Worm (Caenorhabditis elegans) whole organism, L1 larva: ENCODE measurements around the gene cyp-25A3.

Experiments
- C34B4.2 ChIP-seq: sonication (generic microtip); optimal IDR thresholded peaks from 2 replicates; lab custom pipeline; 2017; ENCODE audit warnings: mild to moderate bottlenecking, missing genetic modification characterization, missing compliant biosample characterization
- Y116A8C.19 ChIP-seq: sonication (generic microtip); optimal IDR thresholded peaks from 2 replicates; lab custom pipeline; 2016; ENCODE audit warnings: missing compliant biosample characterization, missing genetic modification characterization, borderline replicate concordance
- alr-1 ChIP-seq: fragments of 200-800 bp; sonication (Bioruptor generic); optimal IDR thresholded peaks from 2 replicates; lab custom pipeline; 2018; ENCODE audit warnings: borderline replicate concordance, mild to moderate bottlenecking, missing genetic modification characterization, missing compliant biosample characterization
- ceh-63 ChIP-seq: fragments of 200-800 bp; sonication (Bioruptor generic); optimal IDR thresholded peaks from 2 replicates; lab custom pipeline; 2018; ENCODE audit warnings: mild to moderate bottlenecking, missing genetic modification characterization, missing compliant biosample characterization
- ceh-8 ChIP-seq: fragments of 200-800 bp; sonication (Bioruptor generic); optimal IDR thresholded peaks from 2 replicates; lab custom pipeline; 2018; ENCODE audit warnings: mild to moderate bottlenecking, missing genetic modification characterization, moderate library complexity, missing compliant biosample characterization
- ceh-82 ChIP-seq, 3 experiments: fragments of 150-350 bp in 1 of 3; sonication (generic microtip) in 2 of 3; optimal IDR thresholded peaks; 2 replicates each; lab custom pipeline; 2014 to 2017; ENCODE audit warnings: missing biosample characterization in 3 of 3, missing genetic modification characterization in 3 of 3
- ceh-88 ChIP-seq: fragments of 200-800 bp; sonication (Bioruptor generic); IDR thresholded peaks from 2 replicates; pipeline ENCODE4 v1.3.6; 2022; ENCODE audit warnings: missing genetic modification characterization, missing compliant biosample characterization
- ceh-90 ChIP-seq: sonication (generic microtip); optimal IDR thresholded peaks from 2 replicates; lab custom pipeline; 2016; ENCODE audit warnings: missing genetic modification characterization, missing compliant biosample characterization
- dsc-1 ChIP-seq: sonication (generic microtip); optimal IDR thresholded peaks from 2 replicates; lab custom pipeline; 2016; ENCODE audit warnings: mild to moderate bottlenecking, missing genetic modification characterization, missing compliant biosample characterization
- efl-1 ChIP-seq, 4 experiments: fragments of 150-350 bp; optimal IDR thresholded peaks in 3 of 4; peaks in 1 of 4; 1 replicate in 1 of 4; 2 replicates in 3 of 4; lab custom pipeline; 2014; ENCODE audit warnings: missing biosample characterization in 2 of 4, missing genetic modification characterization in 2 of 4, missing genetic modification reagents in 2 of 4
- egl-13 ChIP-seq: sonication (generic microtip); optimal IDR thresholded peaks from 2 replicates; lab custom pipeline; 2016; ENCODE audit warnings: missing genotype, missing genetic modification reagents, missing genetic modification characterization, missing compliant biosample characterization
- elt-2 ChIP-seq: sonication (generic microtip); optimal IDR thresholded peaks from 2 replicates; lab custom pipeline; 2016; ENCODE audit warnings: missing genetic modification characterization, mild to moderate bottlenecking, inconsistent platforms, missing compliant biosample characterization, missing genetic modification reagents
- elt-3 ChIP-seq, 6 experiments: fragments of 150-350 bp in 1 of 6; sonication (generic microtip); optimal IDR thresholded peaks; 2 replicates each; lab custom pipeline; 2017 to 2018; ENCODE audit warnings: missing biosample characterization in 6 of 6, missing genetic modification characterization in 6 of 6, inconsistent platforms in 1 of 6
- ets-5 ChIP-seq: fragments of 200-800 bp; sonication (Bioruptor generic); IDR thresholded peaks from 2 replicates; pipeline ENCODE4 v1.3.6; 2022; ENCODE audit warnings: missing genetic modification characterization, missing compliant biosample characterization
- fkh-10 ChIP-seq: sonication (generic microtip); optimal IDR thresholded peaks from 2 replicates; lab custom pipeline; 2017; ENCODE audit warnings: missing biosample characterization, missing genetic modification reagents, missing genetic modification characterization
- fos-1 ChIP-seq: fragments of 150-350 bp; optimal IDR thresholded peaks from 2 replicates; lab custom pipeline; 2014; ENCODE audit warnings: missing biosample characterization, missing genetic modification characterization
- grh-1 ChIP-seq: fragments of 200-800 bp; sonication (Bioruptor generic); IDR thresholded peaks from 2 replicates; pipeline ENCODE4 v1.3.6; 2022; ENCODE audit warnings: missing genetic modification reagents, missing genetic modification characterization, missing compliant biosample characterization
- hlh-17 ChIP-seq: fragments of 200-800 bp; sonication (Bioruptor generic); optimal IDR thresholded peaks from 2 replicates; lab custom pipeline; 2018; ENCODE audit warnings: missing genetic modification characterization, mild to moderate bottlenecking, missing compliant biosample characterization, moderate library complexity, borderline replicate concordance
- hlh-4 ChIP-seq: sonication (generic microtip); optimal IDR thresholded peaks from 2 replicates; lab custom pipeline; 2016; ENCODE audit warnings: mild to moderate bottlenecking, missing genetic modification characterization, missing compliant biosample characterization
- hpl-2 ChIP-seq: fragments of 150-350 bp; optimal IDR thresholded peaks from 2 replicates; lab custom pipeline; 2014; ENCODE audit warnings: missing biosample characterization, missing genetic modification reagents, missing genetic modification characterization
- isw-1 ChIP-seq: fragments of 200-800 bp; sonication (Bioruptor generic); IDR thresholded peaks from 2 replicates; pipeline ENCODE4 v1.3.6; 2022; ENCODE audit warnings: missing genetic modification characterization, missing compliant biosample characterization
- jun-1 ChIP-seq: fragments of 150-350 bp; optimal IDR thresholded peaks from 2 replicates; lab custom pipeline; 2014; ENCODE audit warnings: missing biosample characterization, missing genetic modification reagents, missing genetic modification characterization
- lin-13 ChIP-seq: fragments of 150-350 bp; optimal IDR thresholded peaks from 2 replicates; lab custom pipeline; 2014; ENCODE audit warnings: missing biosample characterization, missing genetic modification reagents, missing genetic modification characterization
- lin-14 ChIP-seq: fragments of 200-800 bp; sonication (Bioruptor generic); optimal IDR thresholded peaks from 2 replicates; lab custom pipeline; 2018; ENCODE audit warnings: mild to moderate bottlenecking, missing genetic modification characterization, moderate library complexity, missing compliant biosample characterization
- lin-15B ChIP-seq: fragments of 150-350 bp; sonication (generic microtip); optimal IDR thresholded peaks from 3 replicates; lab custom pipeline; 2014; ENCODE audit warnings: missing biosample characterization, missing genetic modification characterization
- lin-39 ChIP-seq: fragments of 150-350 bp; optimal IDR thresholded peaks from 2 replicates; lab custom pipeline; 2014; ENCODE audit warnings: missing biosample characterization, missing genetic modification reagents, missing genetic modification characterization
- lir-3 ChIP-seq: sonication (generic microtip); optimal IDR thresholded peaks from 2 replicates; lab custom pipeline; 2016; ENCODE audit warnings: mild to moderate bottlenecking, missing genetic modification characterization, moderate library complexity, missing compliant biosample characterization; ENCODE audit not compliant: poor library complexity
- mab-9 ChIP-seq: fragments of 200-800 bp; sonication (Bioruptor generic); IDR thresholded peaks from 2 replicates; pipeline ENCODE4 v1.3.6; 2022; ENCODE audit warnings: missing genetic modification reagents, missing genetic modification characterization, missing compliant biosample characterization
- mdl-1 ChIP-seq, 2 experiments: fragments of 150-350 bp; optimal IDR thresholded peaks; 2 replicates each; lab custom pipeline; 2014 to 2017; ENCODE audit warnings: missing biosample characterization in 2 of 2, missing genetic modification characterization in 2 of 2, inconsistent platforms in 1 of 2
- mef-2 ChIP-seq: fragments of 150-350 bp; optimal IDR thresholded peaks from 2 replicates; lab custom pipeline; 2014; ENCODE audit warnings: missing biosample characterization, missing genetic modification characterization
- mep-1 ChIP-seq: fragments of 150-350 bp; optimal IDR thresholded peaks from 2 replicates; lab custom pipeline; 2014; ENCODE audit warnings: missing biosample characterization, missing genetic modification characterization
- nhr-11 ChIP-seq: fragments of 150-350 bp; optimal IDR thresholded peaks from 2 replicates; lab custom pipeline; 2014; ENCODE audit warnings: missing biosample characterization, missing genetic modification characterization
- nhr-19 ChIP-seq: fragments of 200-800 bp; sonication (Bioruptor generic); conservative IDR thresholded peaks from 2 replicates; pipeline ENCODE4 v1.3.6; 2022; ENCODE audit warnings: missing genetic modification characterization, missing compliant biosample characterization
- nhr-20 ChIP-seq: sonication (generic microtip); optimal IDR thresholded peaks from 2 replicates; lab custom pipeline; 2016; ENCODE audit warnings: mild to moderate bottlenecking, missing genetic modification characterization, missing compliant biosample characterization
- nhr-237 ChIP-seq: fragments of 150-350 bp; optimal IDR thresholded peaks from 2 replicates; lab custom pipeline; 2014; ENCODE audit warnings: missing biosample characterization, missing genetic modification characterization
- nhr-28 ChIP-seq: fragments of 150-350 bp; optimal IDR thresholded peaks from 2 replicates; lab custom pipeline; 2014; ENCODE audit warnings: missing biosample characterization, missing genetic modification characterization
- nhr-47 ChIP-seq: sonication (generic microtip); optimal IDR thresholded peaks from 2 replicates; lab custom pipeline; 2016; ENCODE audit warnings: mild to moderate bottlenecking, missing genetic modification characterization, moderate library complexity, missing compliant biosample characterization
- nhr-77 ChIP-seq: fragments of 150-350 bp; optimal IDR thresholded peaks from 2 replicates; lab custom pipeline; 2014; ENCODE audit warnings: missing biosample characterization, missing genetic modification characterization
- nhr-84 ChIP-seq: sonication (generic microtip); optimal IDR thresholded peaks from 2 replicates; lab custom pipeline; 2017; ENCODE audit warnings: missing biosample characterization, missing genetic modification characterization
- nhr-90 ChIP-seq: sonication (generic microtip); optimal IDR thresholded peaks from 2 replicates; lab custom pipeline; 2016; ENCODE audit warnings: mild to moderate bottlenecking, missing genetic modification characterization, missing compliant biosample characterization; ENCODE audit not compliant: poor library complexity
- pag-3 ChIP-seq: sonication (generic microtip); optimal IDR thresholded peaks from 2 replicates; lab custom pipeline; 2017; ENCODE audit warnings: missing genetic modification characterization, mild to moderate bottlenecking, missing compliant biosample characterization, antibody characterized with exemption, borderline replicate concordance; ENCODE audit not compliant: insufficient read depth
- pax-3 ChIP-seq: fragments of 200-800 bp; sonication (Bioruptor generic); optimal IDR thresholded peaks from 2 replicates; lab custom pipeline; 2018; ENCODE audit warnings: mild to moderate bottlenecking, missing genetic modification characterization, moderate library complexity, missing compliant biosample characterization
- skn-1 ChIP-seq: fragments of 150-350 bp; optimal IDR thresholded peaks from 2 replicates; lab custom pipeline; 2014; ENCODE audit warnings: missing biosample characterization, missing genetic modification characterization
- snpc-4 ChIP-seq: fragments of 150-350 bp; optimal IDR thresholded peaks from 2 replicates; lab custom pipeline; 2014; ENCODE audit warnings: missing biosample characterization, missing genetic modification characterization
- sox-4 ChIP-seq: sonication (generic microtip); optimal IDR thresholded peaks from 2 replicates; lab custom pipeline; 2016; ENCODE audit warnings: missing genetic modification characterization, missing compliant biosample characterization
- swsn-7 ChIP-seq: sonication (generic microtip); optimal IDR thresholded peaks from 2 replicates; lab custom pipeline; 2016; ENCODE audit warnings: missing genetic modification characterization, missing compliant biosample characterization
- unc-86 ChIP-seq: sonication (generic microtip); optimal IDR thresholded peaks from 2 replicates; lab custom pipeline; 2016; ENCODE audit warnings: missing genetic modification characterization, missing compliant biosample characterization
- unc-98 ChIP-seq: fragments of 200-800 bp; sonication (Bioruptor generic); IDR thresholded peaks from 2 replicates; pipeline ENCODE4 v1.3.6; 2022; ENCODE audit warnings: missing genetic modification characterization, missing compliant biosample characterization
- xbp-1 ChIP-seq: sonication (generic microtip); optimal IDR thresholded peaks from 2 replicates; lab custom pipeline; 2016; ENCODE audit warnings: missing genetic modification characterization, missing compliant biosample characterization
- zag-1 ChIP-seq: fragments of 150-350 bp; optimal IDR thresholded peaks from 2 replicates; lab custom pipeline; 2014; ENCODE audit warnings: missing biosample characterization, missing genetic modification characterization
- ztf-4 ChIP-seq: fragments of 150-350 bp; optimal IDR thresholded peaks from 2 replicates; lab custom pipeline; 2014; ENCODE audit warnings: missing biosample characterization, missing genetic modification characterization

The cyp-25A3 gene

ce11 chrIII:3867378-3867904 lies 27.9 kb upstream of the cyp-25A3 start, which contains the start of gene rpl-3 (continued):
- TF ChIP-seq sox-4, result peak; percentile 100
- peak; percentile 100 for TF ChIP-seq ceh-63 (GFP tag; lab: Kevin White, UChicago)
- peak; percentile 97 for TF ChIP-seq hlh-17 (GFP tag; lab: Kevin White, UChicago)
- TF ChIP-seq swsn-7 (tag; lab: Kevin White, UChicago), result peak; percentile 100
- TF ChIP-seq jun-1 (tag; lab: Kevin White, UChicago), result peak; percentile 100
- TF ChIP-seq mef-2 (tag; lab: Kevin White, UChicago), result peak; percentile 98
- peak; percentile 100 for TF ChIP-seq nhr-47
- TF ChIP-seq pax-3 (tag; lab: Kevin White, UChicago), result peak; percentile 100
- peak; percentile 100 for TF ChIP-seq nhr-20
- TF ChIP-seq efl-1 (optimal IDR thresholded peaks at IDR 0.05; lab: Kevin White, UChicago), result peak; percentile 100
- peak; percentile 100 for TF ChIP-seq efl-1 (GFP tag; optimal IDR thresholded peaks at IDR 0.05 in 1 of 2; lab: Kevin White, UChicago)
- peak; percentile 99 for TF ChIP-seq zag-1 (tag; lab: Kevin White, UChicago)
- TF ChIP-seq hlh-4, result peak; percentile 66
- peak; percentile 100 for TF ChIP-seq mab-9 (GFP tag; lab: Robert Waterston, UW)
- TF ChIP-seq fos-1 (tag; lab: Kevin White, UChicago), result peak; percentile 99
- TF ChIP-seq dsc-1 (tag; lab: Kevin White, UChicago), result peak; percentile 100
- TF ChIP-seq unc-98 (GFP tag; lab: Robert Waterston, UW), result peak; percentile 98
- TF ChIP-seq egl-13 (tag; lab: Kevin White, UChicago), result peak; percentile 100
- peak; percentile 100 for TF ChIP-seq ceh-82 (tag; optimal IDR thresholded peaks at IDR 0.05; lab: Kevin White, UChicago)
- peak; percentile 78 for TF ChIP-seq ceh-90
- no peak for TF ChIP-seq alr-1
- peak; percentile 99 for TF ChIP-seq elt-2 (tag; lab: Kevin White, UChicago)
- TF ChIP-seq mep-1 (tag; lab: Kevin White, UChicago), result peak; percentile 100
- peak; percentile 100 for TF ChIP-seq nhr-237 (tag; lab: Kevin White, UChicago)
- TF ChIP-seq nhr-77, result peak; percentile 100
- TF ChIP-seq xbp-1, result peak; percentile 100
- TF ChIP-seq elt-3 (tag; optimal IDR thresholded peaks at IDR 0.05; lab: Kevin White, UChicago), result peak; percentile 100
- TF ChIP-seq ets-5, result peak; percentile 100
- peak; percentile 70 to 99 for TF ChIP-seq mdl-1 (tag; optimal IDR thresholded peaks at IDR 0.05; lab: Kevin White, UChicago)
- TF ChIP-seq nhr-28 (tag; lab: Kevin White, UChicago), result peak; percentile 74
- TF ChIP-seq fkh-10 (GFP tag; lab: Kevin White, UChicago), result peak; percentile 100
- peak; percentile 100 for TF ChIP-seq unc-86 (tag; lab: Kevin White, UChicago)
- TF ChIP-seq pag-3 (tag; lab: Kevin White, UChicago), result peak; percentile 64
- peak; percentile 100 for TF ChIP-seq isw-1
- peak; percentile 100 for TF ChIP-seq lin-14 (GFP tag; lab: Kevin White, UChicago)
- peak; percentile 98 for TF ChIP-seq hpl-2
- peak; percentile 100 for TF ChIP-seq nhr-84 (tag; lab: Kevin White, UChicago)
- peak; percentile 100 for TF ChIP-seq ceh-8 (GFP tag; lab: Kevin White, UChicago)
- peak; percentile 100 for TF ChIP-seq lin-13 (GFP tag; lab: Kevin White, UChicago)
- TF ChIP-seq snpc-4 (tag; lab: Kevin White, UChicago), result peak; percentile 95

- no peak for TF ChIP-seq nhr-11 (tag; lab: Kevin White, UChicago)
- no peak for TF ChIP-seq grh-1 (GFP tag; lab: Robert Waterston, UW)
- no peak for TF ChIP-seq lin-15B (tag; lab: Kevin White, UChicago)
- no peak for TF ChIP-seq hpl-2
- TF ChIP-seq ztf-4 (tag; lab: Kevin White, UChicago), result no peak
- no peak for TF ChIP-seq C34B4.2
- no peak for TF ChIP-seq ceh-88 (GFP tag; lab: Robert Waterston, UW)
- no peak for TF ChIP-seq nhr-237 (tag; lab: Kevin White, UChicago)
- TF ChIP-seq lin-39 (tag; lab: Kevin White, UChicago), result no peak
- TF ChIP-seq Y116A8C.19 (tag; lab: Kevin White, UChicago), result no peak
- TF ChIP-seq nhr-19, result peak; percentile 44
- TF ChIP-seq lir-3 (tag; lab: Kevin White, UChicago), result no peak
- TF ChIP-seq skn-1 (tag; lab: Kevin White, UChicago), result no peak
- TF ChIP-seq nhr-28 (tag; lab: Kevin White, UChicago), result no peak
- no peak for TF ChIP-seq nhr-90 (tag; lab: Kevin White, UChicago)
These were observed 24.4 kb upstream of the cyp-25A3 start, which contains the start of gene acs-19 for ce11 chrIII:3863814-3864507. TSS of gene acs-19 (plus strand) at chrIII:3864489.
